Worm (Caenorhabditis elegans): ENCODE data around the gene F54D5.5.

Gene F54D5.5

ce11 chrII:11566970-11567711, at the start of gene F54D5.5:
F54D5.5 (minus strand) TSS chrII:11567020.
- TF ChIP-seq unc-62 (GFP tag; optimal IDR thresholded peaks at IDR 0.05) = no peak

- no peak for TF ChIP-seq unc-62 (GFP tag; optimal IDR thresholded peaks at IDR 0.05)
Observed at ce11 chrII:11616333-11616942, 49.6 kb upstream of the F54D5.5 start.

- no peak for TF ChIP-seq unc-62 (GFP tag; optimal IDR thresholded peaks at IDR 0.05)
Observed at ce11 chrII:11614103-11614857, 47.5 kb upstream of the F54D5.5 start.

ce11 chrII:11612034-11612723, 45.4 kb upstream of the F54D5.5 start, which contains the start of gene F07A11.5:
F07A11.5 (plus strand) TSS chrII:11612300.
- TF ChIP-seq unc-62 (GFP tag; optimal IDR thresholded peaks at IDR 0.05) = no peak

ce11 chrII:11611462-11611861, 44.6 kb upstream of the F54D5.5 start:
- no peak for TF ChIP-seq unc-62 (GFP tag; optimal IDR thresholded peaks at IDR 0.05)

ce11 chrII:11604613-11605012, 37.8 kb upstream of the F54D5.5 start:
- TF ChIP-seq unc-62 (GFP tag; optimal IDR thresholded peaks at IDR 0.05) = no peak

- no peak for TF ChIP-seq unc-62 (GFP tag; optimal IDR thresholded peaks at IDR 0.05)
Observed at ce11 chrII:11602387-11602960, 35.7 kb upstream of the F54D5.5 start.

- no peak for TF ChIP-seq unc-62 (GFP tag; optimal IDR thresholded peaks at IDR 0.05)
Observed at ce11 chrII:11600711-11601110, 33.9 kb upstream of the F54D5.5 start, which contains the start of gene F07A11.4. F07A11.4 (plus strand) TSS chrII:11601011.

ce11 chrII:11599751-11600150, 32.9 kb upstream of the F54D5.5 start, which contains the start of gene npp-5:
npp-5 (minus strand) TSS chrII:11599809.
- no peak for TF ChIP-seq unc-62 (GFP tag; optimal IDR thresholded peaks at IDR 0.05)

- no peak for TF ChIP-seq unc-62 (GFP tag; optimal IDR thresholded peaks at IDR 0.05)
Observed at ce11 chrII:11596157-11596740, 29.4 kb upstream of the F54D5.5 start.

- TF ChIP-seq unc-62 (GFP tag; optimal IDR thresholded peaks at IDR 0.05) = no peak
Observed at ce11 chrII:11595368-11595996, 28.7 kb upstream of the F54D5.5 start, which contains the start of gene gfat-1. gfat-1 (minus strand) TSS chrII:11595418.

ce11 chrII:11592023-11592422, 25.2 kb upstream of the F54D5.5 start, which contains the start of gene F07A11.1:
F07A11.1 (minus strand) TSS chrII:11592123.
- no peak for TF ChIP-seq unc-62 (GFP tag; optimal IDR thresholded peaks at IDR 0.05)

- no peak for TF ChIP-seq unc-62 (GFP tag; optimal IDR thresholded peaks at IDR 0.05)
Observed at ce11 chrII:11591558-11591957, 24.7 kb upstream of the F54D5.5 start.

ce11 chrII:11588304-11588703, 21.5 kb upstream of the F54D5.5 start:
- TF ChIP-seq unc-62 (GFP tag; optimal IDR thresholded peaks at IDR 0.05) = no peak

Measured in whole organism, dauer.